Worm (Caenorhabditis elegans) whole organism, L3 larva: Measurements from ENCODE around the gene T05B4.10.

Experiments used
- mdl-1 ChIP-seq: fragments of 150-350 bp; optimal IDR thresholded peaks from 2 replicates; lab custom pipeline; 2014; ENCODE audit warnings: missing biosample characterization, missing genetic modification characterization
- nhr-23 ChIP-seq: fragments of 150-350 bp; optimal IDR thresholded peaks from 2 replicates; lab custom pipeline; 2014; ENCODE audit warnings: missing biosample characterization, missing genetic modification reagents, missing genetic modification characterization
- nhr-28 ChIP-seq: fragments of 150-350 bp; optimal IDR thresholded peaks from 2 replicates; lab custom pipeline; 2014; ENCODE audit warnings: missing biosample characterization, missing genetic modification characterization
- pha-4 ChIP-seq: fragments of 150-350 bp; optimal IDR thresholded peaks from 2 replicates; lab custom pipeline; 2014; ENCODE audit warnings: missing biosample characterization, missing genetic modification reagents, missing genetic modification characterization
- unc-62 ChIP-seq: fragments of 150-350 bp; sonication (generic microtip); optimal IDR thresholded peaks from 4 replicates; lab custom pipeline; 2014; ENCODE audit warnings: missing biosample characterization, missing genetic modification reagents, missing genetic modification characterization

DNA sequence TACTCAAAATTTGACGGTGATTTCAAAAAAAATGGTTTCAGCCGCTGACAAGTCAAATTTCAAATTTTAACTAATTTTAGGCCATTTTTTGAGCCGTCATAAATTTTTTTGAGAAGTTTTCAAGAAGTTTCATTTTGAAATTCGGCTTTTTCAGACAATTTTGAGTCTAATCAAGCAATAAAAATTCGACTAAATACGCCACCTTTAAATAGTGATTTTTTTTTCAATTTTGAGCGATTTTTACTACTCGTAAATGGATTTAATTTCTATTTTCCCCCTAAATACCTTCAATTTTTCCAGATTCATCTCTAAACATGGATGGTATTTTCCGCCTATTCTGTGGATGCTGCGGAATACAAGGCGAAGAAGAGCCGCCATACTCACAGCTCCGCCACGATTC, 23.7 kb upstream of the T05B4.10 start, which contains the start of gene Y45G5AL.1:
- TF ChIP-seq unc-62 (no peak), pha-4 (tag; lab: Kevin White, UChicago) (no peak), nhr-28 (tag; lab: Kevin White, UChicago) (no peak), nhr-23 (tag; lab: Kevin White, UChicago) (no peak), mdl-1 (tag; lab: Kevin White, UChicago) (no peak)
